Worm (Caenorhabditis elegans) whole organism, L4 larva: ENCODE measurements around the gene cut-2.

ENCODE experiments used
- aly-2 ChIP-seq: sonication (generic microtip); optimal IDR thresholded peaks from 2 replicates; lab custom pipeline; 2018; ENCODE audit warnings: missing biosample characterization, missing genetic modification characterization
- ceh-28 ChIP-seq: fragments of 150-350 bp; optimal IDR thresholded peaks from 2 replicates; lab custom pipeline; 2014; ENCODE audit warnings: missing biosample characterization, missing genetic modification reagents, missing genetic modification characterization
- fos-1 ChIP-seq: fragments of 150-350 bp; optimal IDR thresholded peaks from 2 replicates; lab custom pipeline; 2014; ENCODE audit warnings: missing biosample characterization, missing genetic modification characterization
- jun-1 ChIP-seq: fragments of 150-350 bp; optimal IDR thresholded peaks from 2 replicates; lab custom pipeline; 2014; ENCODE audit warnings: missing biosample characterization, missing genetic modification reagents, missing genetic modification characterization
- mep-1 ChIP-seq: fragments of 150-350 bp; sonication (generic microtip); optimal IDR thresholded peaks from 3 replicates; lab custom pipeline; 2014; ENCODE audit warnings: missing biosample characterization, missing genetic modification characterization
- nhr-28 ChIP-seq: fragments of 150-350 bp; optimal IDR thresholded peaks from 2 replicates; lab custom pipeline; 2014; ENCODE audit warnings: missing biosample characterization, missing genetic modification characterization
- pqm-1 ChIP-seq: sonication (generic microtip); optimal IDR thresholded peaks from 2 replicates; lab custom pipeline; 2017; ENCODE audit warnings: missing biosample characterization, missing genetic modification characterization
- zag-1 ChIP-seq: fragments of 150-350 bp; optimal IDR thresholded peaks from 2 replicates; lab custom pipeline; 2014; ENCODE audit warnings: missing biosample characterization, missing genetic modification characterization
- zip-11 ChIP-seq: fragments of 200-800 bp; sonication (Bioruptor generic); IDR thresholded peaks from 2 replicates; pipeline ENCODE4 v1.3.6; 2022; ENCODE audit warnings: missing genetic modification characterization, missing compliant biosample characterization

ce11 chrV:13388961-13389360 is 25.8 kb upstream of the cut-2 start:
- no peak for TF ChIP-seq ceh-28
- no peak for TF ChIP-seq fos-1 (tag; lab: Kevin White, UChicago)
- no peak for TF ChIP-seq zag-1 (tag; lab: Kevin White, UChicago)
- no peak for TF ChIP-seq zip-11 (GFP tag; lab: Robert Waterston, UW)
- TF ChIP-seq nhr-28 (tag; lab: Kevin White, UChicago) = no peak
- TF ChIP-seq jun-1 = no peak
- TF ChIP-seq aly-2 (tag; lab: Kevin White, UChicago) = no peak
- TF ChIP-seq mep-1 (tag; lab: Kevin White, UChicago) = no peak
- no peak for TF ChIP-seq pqm-1 (tag; lab: Kevin White, UChicago)
